Worm (Caenorhabditis elegans): Measurements from ENCODE around the gene C28A5.1.

DNA sequence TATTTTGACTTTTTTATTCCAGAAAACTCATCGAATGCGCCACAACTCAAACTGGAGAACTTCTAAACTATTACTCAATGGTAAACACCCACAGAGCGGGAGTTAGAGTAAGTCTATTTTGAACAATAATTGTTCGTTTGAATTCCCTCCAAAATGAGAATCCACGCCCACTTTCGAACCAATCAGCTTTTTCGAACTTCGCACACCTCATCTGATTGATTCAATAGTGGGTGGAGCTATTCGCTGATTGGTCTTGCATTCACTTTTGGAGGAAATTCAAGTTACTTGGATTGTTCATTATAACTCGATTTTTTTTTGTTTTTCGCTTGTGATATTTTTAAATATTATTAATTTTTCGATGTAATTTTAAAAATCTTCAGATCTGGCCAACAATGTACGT is 38.3 kb downstream of the C28A5.1 start:
- no peak for TF ChIP-seq ama-1 (optimal IDR thresholded peaks at IDR 0.05)
- TF ChIP-seq ceh-82 (tag; optimal IDR thresholded peaks at IDR 0.05) = no peak
- no peak for TF ChIP-seq mdl-1 (tag; optimal IDR thresholded peaks at IDR 0.05)
- TF ChIP-seq egl-27 (tag; optimal IDR thresholded peaks at IDR 0.05) = no peak
- no peak for TF ChIP-seq nhr-28 (tag; optimal IDR thresholded peaks at IDR 0.05)
- no peak for TF ChIP-seq unc-39 (tag; optimal IDR thresholded peaks at IDR 0.05)
- TF ChIP-seq ztf-4 (tag; optimal IDR thresholded peaks at IDR 0.05) = no peak
- TF ChIP-seq R02D3.7 (tag; optimal IDR thresholded peaks at IDR 0.05) = no peak
- TF ChIP-seq pqm-1 (tag; optimal IDR thresholded peaks at IDR 0.05) = no peak
- no peak for TF ChIP-seq daf-12 (tag; optimal IDR thresholded peaks at IDR 0.05)
- no peak for TF ChIP-seq elt-1 (tag; optimal IDR thresholded peaks at IDR 0.05)
